Worm (Caenorhabditis elegans): ENCODE data around the gene Y57A10A.14.

ce11 chrII:12222524-12222923 lies 36.8 kb downstream of the Y57A10A.14 start:
- TF ChIP-seq die-1 (tag; optimal IDR thresholded peaks at IDR 0.05) (peak; percentile 36), ceh-40 (GFP tag; IDR thresholded peaks at IDR 0.05) (no peak), dpff-1 (tag; optimal IDR thresholded peaks at IDR 0.05) (no peak)

Data from whole organism, young adult.